Fruit fly (Drosophila melanogaster): Measurements from ENCODE around the gene mTerf5.
A peak's percentile ranks its signal among the peaks of the same experiment; 100 is the strongest.

Gene mTerf5

dm6 chr3R:18215300-18215699 is 8.2 kb downstream of the mTerf5 start (continued):
- TF ChIP-seq fd96Cb (tag; optimal IDR thresholded peaks at IDR 0.05) (peak; percentile 3), CG7839 (tag; optimal IDR thresholded peaks at IDR 0.05) (peak; percentile 40), CoRest (tag; optimal IDR thresholded peaks at IDR 0.05) (peak; percentile 37), NFAT (GFP tag; IDR thresholded peaks at IDR 0.05) (peak; percentile 39; the same call in 1 of the 2 replicates), eyg (GFP tag; optimal IDR thresholded peaks at IDR 0.05) (peak; percentile 15), bbx (GFP tag; IDR thresholded peaks at IDR 0.05; ENCODE audit: partially characterized antibody) (peak; percentile 46), Med (GFP tag) (peak; percentile 93), Abd-B (GFP tag; optimal IDR thresholded peaks at IDR 0.05) (peak; percentile 17), oc (tag; optimal IDR thresholded peaks at IDR 0.05) (no peak), Dp (GFP tag; optimal IDR thresholded peaks at IDR 0.05) (peak; percentile 48), Sry-δ (GFP tag; optimal IDR thresholded peaks at IDR 0.05) (peak; percentile 74), CG9609 (GFP tag; optimal IDR thresholded peaks at IDR 0.05) (peak; percentile 26), fd64A (GFP tag; optimal IDR thresholded peaks at IDR 0.05) (no peak), Atf-2 (GFP tag; optimal IDR thresholded peaks at IDR 0.05) (peak; percentile 40), CG7786 (GFP tag; optimal IDR thresholded peaks at IDR 0.05) (peak; percentile 42), CG32767 (GFP tag; IDR thresholded peaks at IDR 0.05) (peak; percentile 33; the same call in 1 of the 2 replicates), Dek (tag; optimal IDR thresholded peaks at IDR 0.05) (peak; percentile 23), CG4404 (GFP tag; IDR thresholded peaks at IDR 0.05) (no peak), Xbp1 (GFP tag; optimal IDR thresholded peaks at IDR 0.05) (peak; percentile 57), HLH54F (GFP tag; optimal IDR thresholded peaks at IDR 0.05) (peak; percentile 54), ap (GFP tag; IDR thresholded peaks at IDR 0.05) (no peak), BEAF-32 (GFP tag; optimal IDR thresholded peaks at IDR 0.05) (peak; percentile 70), CG4730 (GFP tag; IDR thresholded peaks at IDR 0.05) (no peak), Hr51 (GFP tag; optimal IDR thresholded peaks at IDR 0.05) (peak in 1 of 2 experiments; percentile 19), lmd (GFP tag; IDR thresholded peaks at IDR 0.05) (peak; percentile 25; the same call in 1 of the 2 replicates), CG4282 (GFP tag; optimal IDR thresholded peaks at IDR 0.05) (peak; percentile 35), sens (GFP tag) (peak; percentile 84), Bteb2 (GFP tag; optimal IDR thresholded peaks at IDR 0.05) (peak; percentile 23), row (GFP tag; IDR thresholded peaks at IDR 0.05) (peak; percentile 66), mam (GFP tag; optimal IDR thresholded peaks at IDR 0.05) (peak; percentile 52), Hmx (GFP tag; optimal IDR thresholded peaks at IDR 0.05) (no peak), tio (GFP tag; optimal IDR thresholded peaks at IDR 0.05) (peak; percentile 13), Dbx (GFP tag; IDR thresholded peaks at IDR 0.05) (peak; percentile 37; the same call in 1 of the 3 replicates), CG18764 (GFP tag; optimal IDR thresholded peaks at IDR 0.05) (peak; percentile 1), CG13775 (GFP tag; optimal IDR thresholded peaks at IDR 0.05) (peak; percentile 31), nmo (GFP tag; optimal IDR thresholded peaks at IDR 0.05) (peak; percentile 4), CG14014 (GFP tag; IDR thresholded peaks at IDR 0.05) (peak; percentile 48; the same call in 1 of the 2 replicates), CG15514 (GFP tag; optimal IDR thresholded peaks at IDR 0.05) (peak; percentile 69), phol (tag; optimal IDR thresholded peaks at IDR 0.05) (peak; percentile 37), jumu (GFP tag; optimal IDR thresholded peaks at IDR 0.05) (peak; percentile 8), Bgb (GFP tag; IDR thresholded peaks at IDR 0.05; ENCODE audit: partially characterized antibody) (peak; percentile 81), Hr3 (GFP tag; optimal IDR thresholded peaks at IDR 0.05) (peak; percentile 1), CG12942 (GFP tag; optimal IDR thresholded peaks at IDR 0.05) (peak; percentile 6), CG12071 (GFP tag; optimal IDR thresholded peaks at IDR 0.05) (no peak), CG9797 (GFP tag; optimal IDR thresholded peaks at IDR 0.05) (no peak), CG6254 (GFP tag; optimal IDR thresholded peaks at IDR 0.05) (peak; percentile 66), sqz (GFP tag; optimal IDR thresholded peaks at IDR 0.05) (no peak), chif (GFP tag; optimal IDR thresholded peaks at IDR 0.05) (peak in 1 of 2 experiments; percentile 19), fd102C (GFP tag; optimal IDR thresholded peaks at IDR 0.05) (no peak), Myb (GFP tag; optimal IDR thresholded peaks at IDR 0.05) (peak; percentile 53), az2 (GFP tag; optimal IDR thresholded peaks at IDR 0.05) (peak; percentile 35)
